Worm (Caenorhabditis elegans) whole organism, young adult: Measurements from ENCODE around the gene C07D10.5.
A peak's percentile ranks its signal among the peaks of the same experiment; 100 is the strongest.

Experiments used
- B0336.3 ChIP-seq: fragments of 200-800 bp; sonication (Bioruptor generic); IDR thresholded peaks from 2 replicates; pipeline ENCODE4 v1.3.6; 2022; ENCODE audit warnings: missing genetic modification characterization, missing compliant biosample characterization
- C17E4.6 ChIP-seq: fragments of 200-800 bp; sonication (Bioruptor generic); IDR thresholded peaks from 2 replicates; pipeline ENCODE4 v1.3.6; 2022; ENCODE audit warnings: missing genetic modification reagents, missing genetic modification characterization, missing compliant biosample characterization
- D2030.7 ChIP-seq: fragments of 200-800 bp; sonication (Bioruptor generic); IDR thresholded peaks from 2 replicates; pipeline ENCODE4 v1.3.6; 2022; ENCODE audit warnings: missing genetic modification reagents, missing genetic modification characterization, missing compliant biosample characterization
- F37B4.10 ChIP-seq: fragments of 200-800 bp; sonication (Bioruptor generic); IDR thresholded peaks from 2 replicates; pipeline ENCODE4 v1.3.6; 2022; ENCODE audit warnings: missing genetic modification characterization, missing compliant biosample characterization
- F39B2.1 ChIP-seq: fragments of 200-800 bp; sonication (Bioruptor generic); IDR thresholded peaks from 2 replicates; pipeline ENCODE4 v1.3.6; 2022; ENCODE audit warnings: missing genetic modification reagents, missing genetic modification characterization, missing compliant biosample characterization
- F52B5.7 ChIP-seq: sonication (generic microtip); optimal IDR thresholded peaks from 2 replicates; lab custom pipeline; 2016; ENCODE audit warnings: mild to moderate bottlenecking, missing genetic modification characterization, missing compliant biosample characterization
- F55B11.4 ChIP-seq: sonication (generic microtip); optimal IDR thresholded peaks from 2 replicates; lab custom pipeline; 2016; ENCODE audit warnings: missing compliant biosample characterization, missing genetic modification characterization, borderline replicate concordance; ENCODE audit not compliant: insufficient read depth
- T26A5.8 ChIP-seq: sonication (generic microtip); optimal IDR thresholded peaks from 2 replicates; lab custom pipeline; 2016; ENCODE audit warnings: missing genetic modification characterization, missing compliant biosample characterization
- Y67H2A.10 ChIP-seq: fragments of 200-800 bp; sonication (Bioruptor generic); conservative IDR thresholded peaks from 2 replicates; pipeline ENCODE4 v1.3.6; 2022; ENCODE audit warnings: missing genetic modification reagents, missing genetic modification characterization, missing compliant biosample characterization
- aptf-2 ChIP-seq: fragments of 200-800 bp; sonication (Bioruptor generic); conservative IDR thresholded peaks from 2 replicates; pipeline ENCODE4 v1.3.6; 2022; ENCODE audit warnings: missing genetic modification reagents, missing genetic modification characterization, missing compliant biosample characterization
- attf-3 ChIP-seq: fragments of 200-800 bp; sonication (Bioruptor generic); conservative IDR thresholded peaks from 2 replicates; pipeline ENCODE4 v1.3.6; 2022; ENCODE audit warnings: missing genetic modification reagents, missing genetic modification characterization, missing compliant biosample characterization
- cebp-1 ChIP-seq, 2 experiments: fragments of 200-800 bp in 1 of 2; sonication (Bioruptor generic) in 1 of 2; sonication (generic microtip) in 1 of 2; IDR thresholded peaks in 1 of 2; optimal IDR thresholded peaks in 1 of 2; 2 replicates each; pipeline versions ENCODE4 v1.3.6 to Lab custom; 2017 to 2022; ENCODE audit warnings: missing compliant biosample characterization in 2 of 2, missing genetic modification characterization in 2 of 2, mild to moderate bottlenecking in 1 of 2, missing genetic modification reagents in 1 of 2, moderate library complexity in 1 of 2
- cebp-2 ChIP-seq: fragments of 200-800 bp; sonication (Bioruptor generic); IDR thresholded peaks from 2 replicates; pipeline ENCODE4 v1.3.6; 2022; ENCODE audit warnings: missing genetic modification characterization, missing compliant biosample characterization
- ceh-40 ChIP-seq: fragments of 200-800 bp; sonication (Bioruptor generic); IDR thresholded peaks from 2 replicates; pipeline ENCODE4 v1.3.6; 2022; ENCODE audit warnings: missing genetic modification characterization, missing compliant biosample characterization
- ceh-58 ChIP-seq: fragments of 200-800 bp; sonication (Bioruptor generic); IDR thresholded peaks from 2 replicates; pipeline ENCODE4 v1.3.6; 2022; ENCODE audit warnings: missing genetic modification characterization, missing compliant biosample characterization
- ceh-91 ChIP-seq: fragments of 200-800 bp; sonication (Bioruptor generic); IDR thresholded peaks from 2 replicates; pipeline ENCODE4 v1.3.6; 2022; ENCODE audit warnings: missing genetic modification reagents, missing genetic modification characterization, missing compliant biosample characterization
- dpl-1 ChIP-seq: fragments of 150-350 bp; optimal IDR thresholded peaks from 2 replicates; lab custom pipeline; 2014; ENCODE audit warnings: missing biosample characterization, missing genetic modification reagents, missing genetic modification characterization
- egl-44 ChIP-seq: fragments of 200-800 bp; sonication (Bioruptor generic); IDR thresholded peaks from 2 replicates; pipeline ENCODE4 v1.3.6; 2022; ENCODE audit warnings: missing genetic modification reagents, missing genetic modification characterization, missing compliant biosample characterization
- ekl-4 ChIP-seq: fragments of 200-800 bp; sonication (Bioruptor generic); IDR thresholded peaks from 2 replicates; pipeline ENCODE4 v1.3.6; 2022; ENCODE audit warnings: missing genetic modification reagents, missing genetic modification characterization, missing compliant biosample characterization
- ets-4 ChIP-seq: fragments of 200-800 bp; sonication (Bioruptor generic); optimal IDR thresholded peaks from 2 replicates; lab custom pipeline; 2018; ENCODE audit warnings: mild to moderate bottlenecking, missing genetic modification characterization, missing compliant biosample characterization
- hlh-26 ChIP-seq: fragments of 200-800 bp; sonication (Bioruptor generic); conservative IDR thresholded peaks from 2 replicates; pipeline ENCODE4 v1.3.6; 2022; ENCODE audit warnings: missing genetic modification reagents, missing genetic modification characterization, missing compliant biosample characterization
- hsf-1 ChIP-seq: fragments of 200-800 bp; sonication (Bioruptor generic); IDR thresholded peaks from 2 replicates; pipeline ENCODE4 v1.3.6; 2022; ENCODE audit warnings: missing genetic modification reagents, missing genetic modification characterization, missing compliant biosample characterization
- lag-1 ChIP-seq: fragments of 200-800 bp; sonication (Bioruptor generic); IDR thresholded peaks from 2 replicates; pipeline ENCODE4 v1.3.6; 2022; ENCODE audit warnings: missing genetic modification reagents, missing genetic modification characterization, missing compliant biosample characterization
- let-526 ChIP-seq: fragments of 200-800 bp; sonication (Bioruptor generic); IDR thresholded peaks from 2 replicates; pipeline ENCODE4 v1.3.6; 2022; ENCODE audit warnings: missing genetic modification reagents, missing genetic modification characterization, missing compliant biosample characterization
- let-607 ChIP-seq, 2 experiments: fragments of 200-800 bp in 1 of 2; sonication (Bioruptor generic) in 1 of 2; sonication (generic microtip) in 1 of 2; optimal IDR thresholded peaks; 2 replicates each; lab custom pipeline; 2016 to 2018; ENCODE audit warnings: mild to moderate bottlenecking in 2 of 2, missing compliant biosample characterization in 2 of 2, missing genetic modification characterization in 2 of 2, moderate library complexity in 2 of 2, missing genotype in 1 of 2
- lin-54 ChIP-seq: fragments of 200-800 bp; sonication (Bioruptor generic); optimal IDR thresholded peaks from 2 replicates; lab custom pipeline; 2018; ENCODE audit warnings: mild to moderate bottlenecking, missing genetic modification characterization, missing compliant biosample characterization
- lsl-1 ChIP-seq: fragments of 200-800 bp; sonication (Bioruptor generic); optimal IDR thresholded peaks from 2 replicates; lab custom pipeline; 2018; ENCODE audit warnings: mild to moderate bottlenecking, missing genetic modification characterization, moderate library complexity, missing compliant biosample characterization
- madf-3 ChIP-seq: fragments of 200-800 bp; sonication (Bioruptor generic); IDR thresholded peaks from 2 replicates; pipeline ENCODE4 v1.3.6; 2022; ENCODE audit warnings: missing genetic modification reagents, missing genetic modification characterization, missing compliant biosample characterization
- madf-6 ChIP-seq: fragments of 200-800 bp; sonication (Bioruptor generic); IDR thresholded peaks from 2 replicates; pipeline ENCODE4 v1.3.6; 2022; ENCODE audit warnings: missing genetic modification reagents, missing genetic modification characterization, missing compliant biosample characterization
- madf-8 ChIP-seq: fragments of 200-800 bp; sonication (Bioruptor generic); conservative IDR thresholded peaks from 2 replicates; pipeline ENCODE4 v1.3.6; 2022; ENCODE audit warnings: missing genetic modification reagents, missing genetic modification characterization, missing compliant biosample characterization
- mcd-1 ChIP-seq: fragments of 200-800 bp; sonication (Bioruptor generic); IDR thresholded peaks from 2 replicates; pipeline ENCODE4 v1.3.6; 2022; ENCODE audit warnings: missing genetic modification reagents, missing genetic modification characterization, missing compliant biosample characterization
- mel-28 ChIP-seq: sonication (generic microtip); optimal IDR thresholded peaks from 2 replicates; lab custom pipeline; 2016; ENCODE audit warnings: borderline replicate concordance, mild to moderate bottlenecking, missing genetic modification characterization, missing compliant biosample characterization
- mes-4 ChIP-seq: sonication (generic microtip); optimal IDR thresholded peaks from 2 replicates; lab custom pipeline; 2016; ENCODE audit warnings: missing genotype, missing genetic modification characterization, missing compliant biosample characterization
- nhr-27 ChIP-seq: fragments of 200-800 bp; sonication (Bioruptor generic); optimal IDR thresholded peaks from 2 replicates; lab custom pipeline; 2018; ENCODE audit warnings: mild to moderate bottlenecking, missing genetic modification characterization, moderate library complexity, missing compliant biosample characterization
- pbrm-1 ChIP-seq: fragments of 200-800 bp; sonication (Bioruptor generic); IDR thresholded peaks from 2 replicates; pipeline ENCODE4 v1.3.6; 2022; ENCODE audit warnings: missing genetic modification reagents, missing genetic modification characterization, missing compliant biosample characterization
- rcor-1 ChIP-seq: fragments of 200-800 bp; sonication (Bioruptor generic); IDR thresholded peaks from 2 replicates; pipeline ENCODE4 v1.3.6; 2022; ENCODE audit warnings: missing genetic modification reagents, missing genetic modification characterization, missing compliant biosample characterization
- sea-2 ChIP-seq: fragments of 200-800 bp; sonication (Bioruptor generic); IDR thresholded peaks from 2 replicates; pipeline ENCODE4 v1.3.6; 2022; ENCODE audit warnings: missing genetic modification characterization, missing compliant biosample characterization
- snpc-1.3 ChIP-seq: sonication (generic microtip); optimal IDR thresholded peaks from 2 replicates; lab custom pipeline; 2017; ENCODE audit warnings: missing genetic modification characterization, mild to moderate bottlenecking, missing compliant biosample characterization, antibody characterized with exemption, moderate library complexity, missing genotype, missing genetic modification reagents; ENCODE audit not compliant: insufficient read depth
- snpc-4 ChIP-seq, 5 experiments: fragments of 150-350 bp in 1 of 5; sonication (generic microtip) in 4 of 5; optimal IDR thresholded peaks; 2 replicates each; lab custom pipeline; 2014 to 2018; ENCODE audit warnings: missing genetic modification characterization in 5 of 5, missing biosample characterization in 3 of 5, antibody characterized with exemption in 2 of 5, mild to moderate bottlenecking in 2 of 5, missing compliant biosample characterization in 2 of 5, missing genotype in 2 of 5, moderate library complexity in 2 of 5, missing genetic modification reagents in 1 of 5
- sptf-2 ChIP-seq: fragments of 200-800 bp; sonication (Bioruptor generic); optimal IDR thresholded peaks from 2 replicates; lab custom pipeline; 2018; ENCODE audit warnings: mild to moderate bottlenecking, missing genetic modification characterization, missing compliant biosample characterization
- tbp1 ChIP-seq: fragments of 200-800 bp; sonication (Bioruptor generic); optimal IDR thresholded peaks from 2 replicates; lab custom pipeline; 2018; ENCODE audit warnings: mild to moderate bottlenecking, missing genetic modification characterization, missing compliant biosample characterization
- tbx-9 ChIP-seq: sonication (generic microtip); optimal IDR thresholded peaks from 2 replicates; lab custom pipeline; 2016; ENCODE audit warnings: borderline replicate concordance, missing genetic modification characterization, inconsistent platforms, missing compliant biosample characterization
- unc-130 ChIP-seq: sonication (generic microtip); optimal IDR thresholded peaks from 2 replicates; lab custom pipeline; 2016; ENCODE audit warnings: missing genetic modification reagents, missing genetic modification characterization, missing compliant biosample characterization
- ztf-25 ChIP-seq: fragments of 200-800 bp; sonication (Bioruptor generic); IDR thresholded peaks from 2 replicates; pipeline ENCODE4 v1.3.6; 2022; ENCODE audit warnings: missing genetic modification reagents, missing genetic modification characterization, missing compliant biosample characterization
- ztf-6 ChIP-seq: fragments of 200-800 bp; sonication (Bioruptor generic); IDR thresholded peaks from 2 replicates; pipeline ENCODE4 v1.3.6; 2022; ENCODE audit warnings: missing genetic modification reagents, missing genetic modification characterization, missing compliant biosample characterization

The C07D10.5 gene

DNA sequence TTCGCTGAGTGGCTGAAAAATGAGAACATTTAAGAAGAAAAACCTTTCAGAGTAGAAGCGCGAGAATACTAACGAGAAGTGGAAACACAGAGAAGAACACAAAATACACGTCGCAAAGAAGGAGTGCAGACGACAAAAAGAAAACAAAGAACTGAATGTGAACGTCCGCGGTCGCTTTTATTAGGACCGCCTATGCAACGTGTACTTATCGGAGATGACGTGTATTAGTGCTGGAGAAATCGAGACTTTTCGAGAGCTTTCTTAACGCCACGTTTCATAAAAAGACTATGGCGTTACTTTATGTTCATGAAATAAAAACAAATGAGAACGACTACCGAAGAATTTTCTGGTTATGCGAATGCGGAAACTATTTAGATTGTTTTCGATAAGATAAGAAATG lies 28.9 kb upstream of the C07D10.5 start, which contains the start of gene hsp-4:
Gene hsp-4 (minus strand): TSS at position 139 of the 400 bp plus-strand sequence.
- no peak for TF ChIP-seq F39B2.1
- peak in 1 of 2 experiments; percentile 70 for TF ChIP-seq let-607 (tag; optimal IDR thresholded peaks at IDR 0.05; lab: Kevin White, UChicago)
- TF ChIP-seq aptf-2 (GFP tag; lab: Robert Waterston, UW): 0 out of 2 replicates have a peak, but pooled peaks have one; percentile 9
- no peak for TF ChIP-seq mcd-1 (GFP tag; lab: Robert Waterston, UW)
- TF ChIP-seq hsf-1 (GFP tag; lab: Robert Waterston, UW): peak; percentile 54; the same call in 1 of the 2 replicates
- TF ChIP-seq, all 124 proteins: peak for 3

DNA sequence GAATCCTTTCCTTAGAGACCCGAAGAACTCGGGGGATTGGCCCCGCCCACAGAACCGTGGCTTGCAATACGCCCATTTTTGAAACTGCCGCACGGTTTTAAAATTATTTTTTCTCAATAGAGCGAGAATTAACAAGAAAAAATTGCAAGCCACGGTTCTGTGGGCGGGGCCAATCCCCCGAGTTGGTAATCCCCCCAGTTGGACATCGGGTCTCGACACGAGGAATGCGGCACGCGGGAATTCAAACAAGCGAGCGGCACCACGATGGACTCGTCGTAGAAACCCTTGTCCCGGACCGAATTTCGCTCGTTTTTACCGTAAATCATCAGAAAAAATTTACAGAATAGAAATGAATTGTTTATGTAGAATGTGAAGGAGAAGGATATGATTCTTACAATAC lies 28.3 kb upstream of the C07D10.5 start:
- TF ChIP-seq F52B5.7 (tag; lab: Kevin White, UChicago) (no peak), ceh-58 (GFP tag; lab: Robert Waterston, UW) (no peak), nhr-27 (no peak), lag-1 (GFP tag; lab: Robert Waterston, UW) (no peak), T26A5.8 (tag; lab: Kevin White, UChicago) (no peak), ekl-4 (no peak), let-526 (no peak), F37B4.10 (GFP tag; lab: Robert Waterston, UW) (no peak), snpc-4 (GFP tag; optimal IDR thresholded peaks at IDR 0.05; lab: Kevin White, UChicago) (peak; percentile 3), snpc-4 (tag; optimal IDR thresholded peaks at IDR 0.05; lab: Kevin White, UChicago) (peak in 1 of 4 experiments; percentile 8), F39B2.1 (no peak), unc-130 (peak; percentile 42), F55B11.4 (no peak), mes-4 (tag; lab: Kevin White, UChicago) (no peak), D2030.7 (GFP tag; lab: Robert Waterston, UW) (peak; percentile 55), B0336.3 (no peak), attf-3 (0 out of 2 replicates have a peak, but pooled peaks have one; percentile 8), pbrm-1 (0 out of 2 replicates have a peak, but pooled peaks have one; percentile 16), sea-2 (no peak), mcd-1 (GFP tag; lab: Robert Waterston, UW) (peak; percentile 69), cebp-1 (GFP tag; IDR thresholded peaks at IDR 0.05; lab: Robert Waterston, UW) (no peak), cebp-1 (tag; optimal IDR thresholded peaks at IDR 0.05; lab: Kevin White, UChicago) (no peak), lsl-1 (peak; percentile 65), madf-6 (GFP tag; lab: Robert Waterston, UW) (peak; percentile 79), egl-44 (no peak), tbx-9 (no peak), C17E4.6 (GFP tag; lab: Robert Waterston, UW) (no peak), sptf-2 (no peak), ztf-6 (GFP tag; lab: Robert Waterston, UW) (no peak), mel-28 (tag; lab: Kevin White, UChicago) (no peak), ceh-91 (GFP tag; lab: Robert Waterston, UW) (peak; percentile 58), madf-8 (GFP tag; lab: Robert Waterston, UW) (peak; percentile 56; the same call in 1 of the 2 replicates), ceh-40 (no peak), ztf-25 (GFP tag; lab: Robert Waterston, UW) (no peak), hlh-26 (no peak), Y67H2A.10 (GFP tag; lab: Robert Waterston, UW) (no peak), dpl-1 (GFP tag; lab: Kevin White, UChicago) (peak; percentile 40), cebp-2 (GFP tag; lab: Robert Waterston, UW) (no peak), rcor-1 (GFP tag; lab: Robert Waterston, UW) (peak; percentile 65), ets-4 (GFP tag; lab: Kevin White, UChicago) (no peak), lin-54 (GFP tag; lab: Kevin White, UChicago) (peak; percentile 77), tbp1 (GFP tag; lab: Kevin White, UChicago) (no peak), snpc-1.3 (tag; lab: Kevin White, UChicago) (no peak), madf-3 (GFP tag; lab: Robert Waterston, UW) (no peak)
